Worm (Caenorhabditis elegans): ENCODE data around the gene Y62H9A.14.

Gene Y62H9A.14

ce11 chrX:11920723-11921283, at the start of gene Y62H9A.14:
Gene Y62H9A.14 (plus strand): TSS chrX:11921233.
- TF ChIP-seq pqm-1 (tag; optimal IDR thresholded peaks at IDR 0.05) (no peak), lim-6 (tag; optimal IDR thresholded peaks at IDR 0.05) (no peak), elt-2 (tag; optimal IDR thresholded peaks at IDR 0.05) (no peak), dve-1 (tag; optimal IDR thresholded peaks at IDR 0.05) (no peak), sdc-2 (tag; optimal IDR thresholded peaks at IDR 0.05) (no peak), pat-9 (tag; optimal IDR thresholded peaks at IDR 0.05) (no peak), tbx-7 (tag; optimal IDR thresholded peaks at IDR 0.05) (no peak), pax-1 (tag; optimal IDR thresholded peaks at IDR 0.05) (no peak), F13H6.1 (tag; optimal IDR thresholded peaks at IDR 0.05) (no peak), hlh-13 (GFP tag; optimal IDR thresholded peaks at IDR 0.05) (no peak), ceh-24 (tag; optimal IDR thresholded peaks at IDR 0.05) (no peak), hlh-6 (tag; optimal IDR thresholded peaks at IDR 0.05) (no peak), ets-4 (tag; optimal IDR thresholded peaks at IDR 0.05) (no peak)

ce11 chrX:11872210-11872609, 48.8 kb upstream of the Y62H9A.14 start:
- TF ChIP-seq pax-1 (tag; optimal IDR thresholded peaks at IDR 0.05), result no peak
- TF ChIP-seq pqm-1 (tag; optimal IDR thresholded peaks at IDR 0.05), result no peak
- no peak for TF ChIP-seq ceh-24 (tag; optimal IDR thresholded peaks at IDR 0.05)
- no peak for TF ChIP-seq hlh-6 (tag; optimal IDR thresholded peaks at IDR 0.05)
- no peak for TF ChIP-seq C38D4.7 (GFP tag; optimal IDR thresholded peaks at IDR 0.05)
- no peak for TF ChIP-seq unc-55 (GFP tag; optimal IDR thresholded peaks at IDR 0.05)
- no peak for TF ChIP-seq C08G9.2 (tag; optimal IDR thresholded peaks at IDR 0.05)
- TF ChIP-seq nhr-232 (tag; optimal IDR thresholded peaks at IDR 0.05), result no peak
- no peak for TF ChIP-seq rnt-1 (tag; optimal IDR thresholded peaks at IDR 0.05)
- no peak for TF ChIP-seq K02D7.2 (tag; optimal IDR thresholded peaks at IDR 0.05)
- no peak for TF ChIP-seq nfya-1 (tag; optimal IDR thresholded peaks at IDR 0.05)
- TF ChIP-seq fkh-10 (GFP tag; optimal IDR thresholded peaks at IDR 0.05), result no peak
- no peak for TF ChIP-seq ceh-45 (GFP tag; IDR thresholded peaks at IDR 0.05)
- no peak for TF ChIP-seq Y22D7AL.16 (tag; optimal IDR thresholded peaks at IDR 0.05)
- TF ChIP-seq tbx-7 (tag; optimal IDR thresholded peaks at IDR 0.05), result no peak
- no peak for TF ChIP-seq syd-9 (tag; optimal IDR thresholded peaks at IDR 0.05)

ce11 chrX:11875260-11875659, 45.8 kb upstream of the Y62H9A.14 start, which contains the start of gene Y62H9A.1:
Gene Y62H9A.1 (plus strand): TSS chrX:11875541.
- TF ChIP-seq ceh-18 (tag; optimal IDR thresholded peaks at IDR 0.05) (no peak), ttx-3 (tag; optimal IDR thresholded peaks at IDR 0.05) (no peak)

ce11 chrX:11878109-11878508, 42.9 kb upstream of the Y62H9A.14 start, which contains the start of gene Y62H9A.2:
Gene Y62H9A.2 (minus strand): TSS chrX:11878209.
- TF ChIP-seq ceh-14 (tag; optimal IDR thresholded peaks at IDR 0.05), result no peak
- TF ChIP-seq tbx-7 (tag; optimal IDR thresholded peaks at IDR 0.05), result no peak
- no peak for TF ChIP-seq sox-4 (tag; optimal IDR thresholded peaks at IDR 0.05)
- TF ChIP-seq unc-86 (tag; optimal IDR thresholded peaks at IDR 0.05), result no peak
- no peak for TF ChIP-seq C38D4.7 (GFP tag; optimal IDR thresholded peaks at IDR 0.05)
- TF ChIP-seq nfya-1 (tag; optimal IDR thresholded peaks at IDR 0.05), result no peak
- TF ChIP-seq hlh-13 (GFP tag; optimal IDR thresholded peaks at IDR 0.05), result no peak

- TF ChIP-seq hlh-30 (tag; optimal IDR thresholded peaks at IDR 0.05; ENCODE audit: insufficient read depth), result no peak
- TF ChIP-seq hlh-6 (tag; optimal IDR thresholded peaks at IDR 0.05), result no peak
- no peak for TF ChIP-seq ceh-14 (tag; optimal IDR thresholded peaks at IDR 0.05)
- no peak for TF ChIP-seq C38D4.7 (GFP tag; optimal IDR thresholded peaks at IDR 0.05)
- TF ChIP-seq pag-3 (tag; optimal IDR thresholded peaks at IDR 0.05; ENCODE audit: borderline replicate concordance), result no peak
- no peak for TF ChIP-seq hlh-8 (tag; optimal IDR thresholded peaks at IDR 0.05)
- no peak for TF ChIP-seq ceh-19 (GFP tag; optimal IDR thresholded peaks at IDR 0.05)
- no peak for TF ChIP-seq elt-4 (tag; optimal IDR thresholded peaks at IDR 0.05)
- no peak for TF ChIP-seq odd-2 (tag; optimal IDR thresholded peaks at IDR 0.05)
- no peak for TF ChIP-seq ceh-6 (GFP tag; optimal IDR thresholded peaks at IDR 0.05)
- TF ChIP-seq madf-2 (tag; optimal IDR thresholded peaks at IDR 0.05), result no peak
Observed at ce11 chrX:11879871-11880270, 41.2 kb upstream of the Y62H9A.14 start, which contains the start of the genes Y62H9A.3 and Y62H9A.4. Gene Y62H9A.3 (minus strand): TSS chrX:11879971. Gene Y62H9A.4 (plus strand): TSS chrX:11880126.

Data from whole organism, late embryonic.